Fruit fly (Drosophila melanogaster) S2 (cell line): ENCODE data around the gene Rh50.

Source experiments
- CG8478 ChIP-seq: fragments of >200 bp; optimal IDR thresholded peaks from 2 replicates; lab custom pipeline; 2018
- CTCF ChIP-seq, 2 experiments: fragments of >200 bp; optimal IDR thresholded peaks; 2 replicates each; lab custom pipeline; 2018

The Rh50 gene

DNA sequence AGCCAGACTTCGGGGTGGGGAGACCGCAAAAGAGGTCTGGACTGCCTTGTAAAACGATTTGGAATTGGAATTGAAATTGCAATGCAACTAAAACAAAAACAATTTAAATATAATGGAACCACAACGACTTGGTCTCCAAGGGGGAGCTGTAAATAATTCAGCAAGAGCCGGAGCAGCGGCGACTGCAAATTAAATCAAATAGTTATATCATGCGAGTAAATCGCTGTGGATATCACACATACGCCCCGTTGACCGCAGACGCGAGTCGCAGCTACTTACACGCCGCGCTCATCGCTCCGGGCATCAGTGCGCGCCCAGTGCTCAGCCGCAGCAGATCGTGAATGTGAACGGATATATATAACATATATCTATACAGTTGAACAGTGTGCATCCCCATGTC is at the start of gene Rh50:
TSS of gene Rh50 (plus strand) at position 301 of the 400 bp plus-strand sequence.
- TF ChIP-seq CTCF (optimal IDR thresholded peaks at IDR 0.05; lab: Kevin White, UChicago) = no peak
- no peak for TF ChIP-seq CG8478 (lab: Kevin White, UChicago)

DNA sequence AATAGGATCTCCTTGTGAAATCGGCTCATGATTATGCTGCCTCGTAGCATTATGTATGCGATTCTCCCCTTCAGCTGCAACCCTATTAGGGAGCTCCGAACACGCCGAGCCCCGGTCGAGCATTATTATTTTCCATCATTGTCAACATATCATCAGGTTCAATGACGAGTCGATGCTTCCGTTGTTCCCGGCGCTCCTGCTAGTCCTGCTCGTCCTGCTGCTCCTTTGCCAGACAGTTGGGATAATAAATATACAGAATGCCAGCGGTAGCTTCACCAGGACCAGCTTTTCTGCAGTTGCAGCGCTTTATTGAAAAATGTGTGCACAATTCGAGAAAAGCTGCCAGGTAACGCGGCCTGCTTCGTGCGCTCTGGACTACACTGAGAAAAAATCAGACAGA is 49.8 kb upstream of the Rh50 start, which contains the start of gene CG32235:
TSS of gene CG32235 (minus strand) at position 101 of the 400 bp plus-strand sequence.
- TF ChIP-seq CTCF (optimal IDR thresholded peaks at IDR 0.05; lab: Kevin White, UChicago) (no peak), CG8478 (lab: Kevin White, UChicago) (no peak)

DNA sequence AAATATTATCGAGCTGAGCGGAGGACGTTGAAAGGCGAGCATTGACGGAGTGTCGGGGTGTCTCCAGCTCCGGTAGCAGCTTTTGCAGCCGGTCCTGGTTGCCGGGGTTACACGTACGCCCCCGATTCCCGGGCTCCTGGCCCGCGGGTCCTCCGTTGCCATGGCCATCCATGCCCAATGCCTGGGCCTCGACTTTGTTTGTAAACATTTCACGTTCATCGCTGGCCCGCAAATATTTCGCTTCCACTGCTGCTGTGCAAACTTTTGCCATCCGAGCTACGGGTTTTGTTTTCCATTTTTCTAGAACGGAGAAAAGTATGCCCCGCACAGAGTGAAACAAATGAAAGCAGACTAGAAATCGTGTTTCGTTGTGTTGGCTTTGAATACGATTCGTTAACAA is 49.2 kb upstream of the Rh50 start, which contains the start of gene Dnah3:
TSS of gene Dnah3 (plus strand) at position 301 of the 400 bp plus-strand sequence.
- no peak for TF ChIP-seq CG8478 (lab: Kevin White, UChicago)
- TF ChIP-seq CTCF (optimal IDR thresholded peaks at IDR 0.05; lab: Kevin White, UChicago) = no peak

DNA sequence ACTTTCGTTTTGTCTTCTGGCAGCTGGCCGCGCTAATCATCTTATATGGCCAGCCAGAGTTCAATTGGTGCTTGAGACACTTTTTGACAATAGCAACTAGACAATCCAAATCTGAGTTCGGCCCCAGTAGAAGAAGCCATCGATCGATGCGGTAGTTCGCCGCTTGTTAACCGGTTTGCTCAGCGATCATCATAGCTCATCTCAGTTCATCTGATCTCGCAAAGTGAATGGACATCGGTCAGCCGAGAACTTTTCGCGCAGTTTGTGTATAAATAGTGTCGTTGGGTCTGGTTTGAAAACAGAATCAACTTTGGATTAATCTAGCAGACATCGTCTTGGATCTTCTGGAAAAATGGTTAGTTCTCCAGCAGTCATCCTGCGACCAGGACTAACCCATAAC is 13.6 kb upstream of the Rh50 start, which contains the start of gene CG13705:
TSS of gene CG13705 (plus strand) at position 301 of the 400 bp plus-strand sequence.
- TF ChIP-seq CG8478 (lab: Kevin White, UChicago) (no peak), CTCF (optimal IDR thresholded peaks at IDR 0.05; lab: Kevin White, UChicago) (no peak)

DNA sequence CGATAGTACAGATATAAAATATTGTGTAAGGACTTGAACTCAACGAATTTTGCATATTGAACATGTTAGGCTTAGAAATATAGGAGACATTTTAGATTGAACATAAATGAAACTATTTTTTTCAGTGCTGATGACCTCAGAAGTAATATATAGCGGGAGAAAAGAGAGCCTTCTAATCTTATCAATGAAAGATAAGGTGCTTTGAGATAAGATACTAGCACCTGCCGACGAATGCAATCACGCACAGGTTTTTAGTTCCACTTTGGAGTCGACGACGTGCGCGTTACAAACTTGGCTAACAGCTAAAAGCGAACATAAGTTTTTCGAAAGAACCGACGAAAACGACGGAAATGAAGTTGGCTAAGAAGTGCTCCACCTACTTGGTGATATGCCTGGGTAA is 11.5 kb upstream of the Rh50 start, which contains the start of gene hoka:
TSS of gene hoka (plus strand) at position 254 of the 400 bp plus-strand sequence.
- TF ChIP-seq CG8478 (lab: Kevin White, UChicago) (no peak), CTCF (optimal IDR thresholded peaks at IDR 0.05; lab: Kevin White, UChicago) (no peak)

DNA sequence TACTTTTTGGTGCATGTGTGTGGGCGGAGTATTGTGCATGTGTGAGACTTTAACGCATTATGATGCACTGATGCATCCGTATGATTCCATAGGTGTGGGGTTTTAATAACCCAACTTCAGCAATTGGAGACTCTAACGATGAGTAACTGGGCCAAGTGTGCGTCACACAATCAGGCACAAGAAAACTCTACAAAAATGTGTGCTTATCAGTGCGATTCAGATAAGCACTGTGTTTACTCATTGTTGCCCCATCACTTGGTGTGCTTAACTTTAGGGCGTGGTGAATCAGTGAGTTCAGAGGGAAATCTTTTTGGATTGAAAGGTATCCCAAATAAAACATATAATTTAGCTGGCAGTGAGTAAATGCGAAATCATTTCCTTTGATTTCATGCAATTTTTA is 11.1 kb upstream of the Rh50 start:
- TF ChIP-seq CG8478 (lab: Kevin White, UChicago) = no peak
- no peak for TF ChIP-seq CTCF (optimal IDR thresholded peaks at IDR 0.05; lab: Kevin White, UChicago)

DNA sequence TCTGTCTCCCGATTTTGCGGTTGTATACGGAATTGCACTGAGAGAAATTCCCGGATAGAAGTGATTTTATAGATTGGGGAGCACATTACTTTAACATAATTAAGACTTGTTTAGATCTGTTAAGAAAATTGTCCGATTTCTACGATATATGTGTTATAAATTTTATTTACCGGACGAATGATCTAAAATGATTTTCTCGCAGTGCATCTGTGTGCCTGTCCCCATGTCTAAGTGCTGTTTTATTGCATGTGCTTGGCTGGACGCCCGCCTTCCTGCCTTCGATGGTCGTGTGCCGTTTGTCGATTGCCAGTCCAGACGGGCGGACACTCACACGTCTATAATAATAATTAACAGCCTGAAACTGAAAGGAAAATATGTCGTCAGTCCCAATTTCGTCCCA is 10.8 kb downstream of the Rh50 start:
- TF ChIP-seq CG8478 (lab: Kevin White, UChicago) (no peak), CTCF (optimal IDR thresholded peaks at IDR 0.05; lab: Kevin White, UChicago) (no peak)

DNA sequence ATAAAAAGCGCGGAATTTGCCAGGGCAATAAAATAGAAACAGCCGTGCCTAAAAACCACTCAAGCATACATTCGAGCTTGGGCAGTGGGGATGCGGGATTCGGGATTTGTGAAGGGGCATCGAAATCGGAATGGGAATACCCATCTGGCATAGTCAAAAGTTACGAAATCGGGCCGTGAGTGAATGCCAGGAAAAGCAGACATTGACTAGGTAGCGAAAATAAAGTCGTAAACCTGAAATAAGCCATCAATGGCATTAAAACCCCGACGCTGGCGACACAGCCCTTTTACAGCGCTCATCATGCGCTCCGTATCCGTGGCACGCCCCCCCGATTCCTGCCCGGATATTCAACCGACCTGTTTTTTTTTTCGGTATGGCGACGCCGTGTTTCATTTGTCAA is 14.4 kb downstream of the Rh50 start:
- no peak for TF ChIP-seq CTCF (optimal IDR thresholded peaks at IDR 0.05; lab: Kevin White, UChicago)
- TF ChIP-seq CG8478 (lab: Kevin White, UChicago) = no peak

DNA sequence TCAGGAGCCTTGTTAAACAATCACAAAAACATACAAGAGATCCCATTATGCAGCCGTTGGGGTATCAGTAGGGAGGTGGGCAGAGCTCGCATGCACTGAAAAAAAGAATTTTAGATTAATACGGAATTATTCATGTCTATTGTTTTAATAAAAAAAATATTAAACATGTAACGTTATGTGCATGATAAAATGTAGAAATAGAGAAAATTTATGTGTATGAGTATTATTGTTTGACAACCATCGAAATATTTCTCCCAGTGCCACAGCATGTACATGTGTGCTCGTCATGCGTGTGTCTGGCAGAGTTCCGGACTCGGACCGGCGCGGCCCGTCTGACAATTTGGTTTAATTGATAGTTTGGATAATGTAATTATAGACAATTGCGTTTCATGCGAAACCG is 19.6 kb downstream of the Rh50 start:
- TF ChIP-seq CTCF (optimal IDR thresholded peaks at IDR 0.05; lab: Kevin White, UChicago) (no peak), CG8478 (lab: Kevin White, UChicago) (no peak)

DNA sequence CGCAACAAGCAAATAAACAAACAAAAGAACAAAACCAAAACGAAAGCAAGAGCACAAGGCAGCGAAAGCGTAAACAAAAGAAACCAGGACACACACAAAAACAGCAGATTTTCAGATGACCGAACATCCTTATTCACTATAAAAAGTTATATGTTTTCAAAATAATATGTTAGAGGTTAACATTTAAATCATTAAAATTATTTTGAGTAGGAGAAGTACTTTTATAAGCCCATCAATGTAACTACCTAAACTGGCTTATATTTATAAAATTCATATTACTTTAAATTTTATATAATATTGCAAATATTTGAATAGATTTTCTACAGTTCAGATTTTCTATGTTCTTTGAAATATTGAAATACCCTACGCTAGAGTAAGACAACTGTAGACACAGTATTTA is 56.6 kb downstream of the Rh50 start:
- no peak for TF ChIP-seq CTCF (optimal IDR thresholded peaks at IDR 0.05; lab: Kevin White, UChicago)
- no peak for TF ChIP-seq CG8478 (lab: Kevin White, UChicago)

DNA sequence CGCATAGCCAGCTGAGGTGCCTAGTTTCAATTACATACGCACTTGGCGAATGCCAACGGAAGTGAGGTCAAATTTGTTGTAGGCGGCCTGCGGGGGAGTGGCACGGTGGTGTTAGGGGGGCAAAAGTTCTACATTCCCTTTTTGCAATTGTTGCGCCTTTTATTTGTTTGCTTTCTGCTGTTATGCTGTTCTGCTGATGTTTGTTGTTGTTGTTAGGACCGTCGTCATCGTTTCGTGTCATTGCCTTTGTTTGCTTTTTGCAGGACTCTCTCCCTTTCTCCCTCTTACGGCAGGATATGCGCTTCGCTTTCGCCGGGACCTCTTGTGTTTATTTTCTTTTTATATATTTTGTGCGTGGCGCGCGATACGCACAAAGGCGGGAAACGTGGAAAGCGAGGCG is 59.2 kb downstream of the Rh50 start:
- no peak for TF ChIP-seq CG8478 (lab: Kevin White, UChicago)
- no peak for TF ChIP-seq CTCF (optimal IDR thresholded peaks at IDR 0.05; lab: Kevin White, UChicago)
